Worm (Caenorhabditis elegans) whole organism, young adult: ENCODE results near the gene H41C03.2.

ENCODE experiments used
- B0019.2 ChIP-seq: fragments of 200-800 bp; sonication (Bioruptor generic); conservative IDR thresholded peaks from 2 replicates; pipeline ENCODE4 v1.3.6; 2022; ENCODE audit warnings: missing genetic modification reagents, missing genetic modification characterization, missing compliant biosample characterization
- C06A6.2 ChIP-seq: fragments of 200-800 bp; sonication (Bioruptor generic); conservative IDR thresholded peaks from 2 replicates; pipeline ENCODE4 v1.3.6; 2022; ENCODE audit warnings: missing genetic modification characterization, missing compliant biosample characterization
- C17E4.6 ChIP-seq: fragments of 200-800 bp; sonication (Bioruptor generic); IDR thresholded peaks from 2 replicates; pipeline ENCODE4 v1.3.6; 2022; ENCODE audit warnings: missing genetic modification reagents, missing genetic modification characterization, missing compliant biosample characterization
- D2030.7 ChIP-seq: fragments of 200-800 bp; sonication (Bioruptor generic); IDR thresholded peaks from 2 replicates; pipeline ENCODE4 v1.3.6; 2022; ENCODE audit warnings: missing genetic modification reagents, missing genetic modification characterization, missing compliant biosample characterization
- F10E7.11 ChIP-seq: sonication (generic microtip); optimal IDR thresholded peaks from 2 replicates; lab custom pipeline; 2017; ENCODE audit warnings: mild to moderate bottlenecking, missing genetic modification characterization, moderate library complexity, missing compliant biosample characterization
- F22D6.2 ChIP-seq: sonication (generic microtip); optimal IDR thresholded peaks from 2 replicates; lab custom pipeline; 2016; ENCODE audit warnings: mild to moderate bottlenecking, missing genetic modification characterization, missing compliant biosample characterization
- F23B12.7 ChIP-seq: sonication (generic microtip); optimal IDR thresholded peaks from 2 replicates; lab custom pipeline; 2017; ENCODE audit warnings: missing genetic modification characterization, mild to moderate bottlenecking, missing compliant biosample characterization, antibody characterized with exemption, moderate library complexity; ENCODE audit not compliant: insufficient read depth
- F49E8.2 ChIP-seq: sonication (generic microtip); optimal IDR thresholded peaks from 3 replicates; lab custom pipeline; 2017; ENCODE audit warnings: missing genetic modification characterization, mild to moderate bottlenecking, missing compliant biosample characterization, antibody characterized with exemption, moderate library complexity; ENCODE audit not compliant: insufficient read depth
- F52B5.7 ChIP-seq: sonication (generic microtip); optimal IDR thresholded peaks from 2 replicates; lab custom pipeline; 2016; ENCODE audit warnings: mild to moderate bottlenecking, missing genetic modification characterization, missing compliant biosample characterization
- T07F8.4 ChIP-seq: sonication (generic microtip); optimal IDR thresholded peaks from 2 replicates; lab custom pipeline; 2016; ENCODE audit warnings: mild to moderate bottlenecking, missing genetic modification characterization, moderate library complexity, missing compliant biosample characterization
- T26A5.8 ChIP-seq: sonication (generic microtip); optimal IDR thresholded peaks from 2 replicates; lab custom pipeline; 2016; ENCODE audit warnings: missing genetic modification characterization, missing compliant biosample characterization
- Y95B8A.8 ChIP-seq: fragments of 200-800 bp; sonication (Bioruptor generic); IDR thresholded peaks from 2 replicates; pipeline ENCODE4 v1.3.6; 2022; ENCODE audit warnings: missing genetic modification reagents, missing genetic modification characterization, missing compliant biosample characterization
- ZK185.1 ChIP-seq: sonication (generic microtip); optimal IDR thresholded peaks from 2 replicates; lab custom pipeline; 2016; ENCODE audit warnings: mild to moderate bottlenecking, missing genetic modification characterization, missing compliant biosample characterization; ENCODE audit not compliant: poor library complexity, severe bottlenecking
- akir-1 ChIP-seq: fragments of 200-800 bp; sonication (Bioruptor generic); optimal IDR thresholded peaks from 2 replicates; lab custom pipeline; 2018; ENCODE audit warnings: mild to moderate bottlenecking, missing genetic modification characterization, moderate library complexity, missing compliant biosample characterization
- atf-7 ChIP-seq: sonication (generic microtip); optimal IDR thresholded peaks from 2 replicates; lab custom pipeline; 2017; ENCODE audit warnings: mild to moderate bottlenecking, missing genetic modification characterization, missing compliant biosample characterization
- attf-5 ChIP-seq: fragments of 200-800 bp; sonication (Bioruptor generic); optimal IDR thresholded peaks from 2 replicates; lab custom pipeline; 2018; ENCODE audit warnings: mild to moderate bottlenecking, missing genetic modification characterization, missing compliant biosample characterization
- attf-6 ChIP-seq: fragments of 200-800 bp; sonication (Bioruptor generic); IDR thresholded peaks from 2 replicates; pipeline ENCODE4 v1.3.6; 2022; ENCODE audit warnings: missing genetic modification reagents, missing genetic modification characterization, missing compliant biosample characterization
- bed-1 ChIP-seq: fragments of 200-800 bp; sonication (Bioruptor generic); IDR thresholded peaks from 2 replicates; pipeline ENCODE4 v1.3.6; 2022; ENCODE audit warnings: missing genetic modification reagents, missing genetic modification characterization, missing compliant biosample characterization
- cebp-1 ChIP-seq, 2 experiments: fragments of 200-800 bp in 1 of 2; sonication (Bioruptor generic) in 1 of 2; sonication (generic microtip) in 1 of 2; IDR thresholded peaks in 1 of 2; optimal IDR thresholded peaks in 1 of 2; 2 replicates each; pipeline versions ENCODE4 v1.3.6 to Lab custom; 2017 to 2022; ENCODE audit warnings: missing compliant biosample characterization in 2 of 2, missing genetic modification characterization in 2 of 2, mild to moderate bottlenecking in 1 of 2, missing genetic modification reagents in 1 of 2, moderate library complexity in 1 of 2
- cebp-2 ChIP-seq: fragments of 200-800 bp; sonication (Bioruptor generic); IDR thresholded peaks from 2 replicates; pipeline ENCODE4 v1.3.6; 2022; ENCODE audit warnings: missing genetic modification characterization, missing compliant biosample characterization
- ceh-100 ChIP-seq: fragments of 200-800 bp; sonication (Bioruptor generic); IDR thresholded peaks from 2 replicates; pipeline ENCODE4 v1.3.6; 2022; ENCODE audit warnings: missing genetic modification reagents, missing genetic modification characterization, missing compliant biosample characterization
- ceh-58 ChIP-seq: fragments of 200-800 bp; sonication (Bioruptor generic); IDR thresholded peaks from 2 replicates; pipeline ENCODE4 v1.3.6; 2022; ENCODE audit warnings: missing genetic modification characterization, missing compliant biosample characterization
- ceh-79 ChIP-seq: sonication (generic microtip); optimal IDR thresholded peaks from 2 replicates; lab custom pipeline; 2017; ENCODE audit warnings: mild to moderate bottlenecking, missing genetic modification characterization, missing compliant biosample characterization
- dox-1 ChIP-seq: fragments of 200-800 bp; sonication (Bioruptor generic); IDR thresholded peaks from 2 replicates; pipeline ENCODE4 v1.3.6; 2022; ENCODE audit warnings: missing genetic modification reagents, missing genetic modification characterization, missing compliant biosample characterization
- dpff-1 ChIP-seq: sonication (generic microtip); optimal IDR thresholded peaks from 2 replicates; lab custom pipeline; 2017; ENCODE audit warnings: mild to moderate bottlenecking, missing genetic modification characterization, missing compliant biosample characterization
- ekl-4 ChIP-seq: fragments of 200-800 bp; sonication (Bioruptor generic); IDR thresholded peaks from 2 replicates; pipeline ENCODE4 v1.3.6; 2022; ENCODE audit warnings: missing genetic modification reagents, missing genetic modification characterization, missing compliant biosample characterization
- hlh-26 ChIP-seq: fragments of 200-800 bp; sonication (Bioruptor generic); conservative IDR thresholded peaks from 2 replicates; pipeline ENCODE4 v1.3.6; 2022; ENCODE audit warnings: missing genetic modification reagents, missing genetic modification characterization, missing compliant biosample characterization
- lag-1 ChIP-seq: fragments of 200-800 bp; sonication (Bioruptor generic); IDR thresholded peaks from 2 replicates; pipeline ENCODE4 v1.3.6; 2022; ENCODE audit warnings: missing genetic modification reagents, missing genetic modification characterization, missing compliant biosample characterization
- let-526 ChIP-seq: fragments of 200-800 bp; sonication (Bioruptor generic); IDR thresholded peaks from 2 replicates; pipeline ENCODE4 v1.3.6; 2022; ENCODE audit warnings: missing genetic modification reagents, missing genetic modification characterization, missing compliant biosample characterization
- let-607 ChIP-seq, 2 experiments: fragments of 200-800 bp in 1 of 2; sonication (Bioruptor generic) in 1 of 2; sonication (generic microtip) in 1 of 2; optimal IDR thresholded peaks; 2 replicates each; lab custom pipeline; 2016 to 2018; ENCODE audit warnings: mild to moderate bottlenecking in 2 of 2, missing compliant biosample characterization in 2 of 2, missing genetic modification characterization in 2 of 2, moderate library complexity in 2 of 2, missing genotype in 1 of 2
- lin-54 ChIP-seq: fragments of 200-800 bp; sonication (Bioruptor generic); optimal IDR thresholded peaks from 2 replicates; lab custom pipeline; 2018; ENCODE audit warnings: mild to moderate bottlenecking, missing genetic modification characterization, missing compliant biosample characterization
- lir-1 ChIP-seq: fragments of 200-800 bp; sonication (Bioruptor generic); conservative IDR thresholded peaks from 2 replicates; pipeline ENCODE4 v1.3.6; 2022; ENCODE audit warnings: missing genetic modification reagents, missing genetic modification characterization, missing compliant biosample characterization
- lsl-1 ChIP-seq: fragments of 200-800 bp; sonication (Bioruptor generic); optimal IDR thresholded peaks from 2 replicates; lab custom pipeline; 2018; ENCODE audit warnings: mild to moderate bottlenecking, missing genetic modification characterization, moderate library complexity, missing compliant biosample characterization
- mes-4 ChIP-seq: sonication (generic microtip); optimal IDR thresholded peaks from 2 replicates; lab custom pipeline; 2016; ENCODE audit warnings: missing genotype, missing genetic modification characterization, missing compliant biosample characterization
- nfya-1 ChIP-seq: sonication (generic microtip); optimal IDR thresholded peaks from 2 replicates; lab custom pipeline; 2017; ENCODE audit warnings: antibody characterized with exemption, missing compliant biosample characterization, missing genetic modification characterization, borderline replicate concordance; ENCODE audit not compliant: insufficient read depth
- nhr-120 ChIP-seq: fragments of 200-800 bp; sonication (Bioruptor generic); IDR thresholded peaks from 2 replicates; pipeline ENCODE4 v1.3.6; 2022; ENCODE audit warnings: missing genetic modification characterization, missing compliant biosample characterization
- nhr-27 ChIP-seq: fragments of 200-800 bp; sonication (Bioruptor generic); optimal IDR thresholded peaks from 2 replicates; lab custom pipeline; 2018; ENCODE audit warnings: mild to moderate bottlenecking, missing genetic modification characterization, moderate library complexity, missing compliant biosample characterization
- nhr-90 ChIP-seq: sonication (generic microtip); optimal IDR thresholded peaks from 2 replicates; lab custom pipeline; 2016; ENCODE audit warnings: missing genotype, mild to moderate bottlenecking, missing genetic modification characterization, missing compliant biosample characterization
- rec-8 ChIP-seq, 2 experiments: sonication (generic microtip); optimal IDR thresholded peaks; 2 replicates each; lab custom pipeline; 2016; ENCODE audit warnings: mild to moderate bottlenecking in 2 of 2, missing genetic modification characterization in 2 of 2, missing genetic modification reagents in 2 of 2, missing genotype in 2 of 2, missing biosample characterization in 1 of 2, missing compliant biosample characterization in 1 of 2, moderate library complexity in 1 of 2
- rpc-1 ChIP-seq, 2 experiments: fragments of 150-350 bp in 1 of 2; sonication (generic microtip) in 1 of 2; optimal IDR thresholded peaks; 2 replicates each; lab custom pipeline; 2014 to 2018; ENCODE audit warnings: missing biosample characterization in 1 of 2, missing genetic modification characterization in 1 of 2, missing genetic modification reagents in 1 of 2, missing genotype in 1 of 2
- snpc-4 ChIP-seq, 5 experiments: fragments of 150-350 bp in 1 of 5; sonication (generic microtip) in 4 of 5; optimal IDR thresholded peaks; 2 replicates each; lab custom pipeline; 2014 to 2018; ENCODE audit warnings: missing genetic modification characterization in 5 of 5, missing biosample characterization in 3 of 5, antibody characterized with exemption in 2 of 5, mild to moderate bottlenecking in 2 of 5, missing compliant biosample characterization in 2 of 5, missing genotype in 2 of 5, moderate library complexity in 2 of 5, missing genetic modification reagents in 1 of 5
- xnd-1 ChIP-seq: sonication (generic microtip); optimal IDR thresholded peaks from 2 replicates; lab custom pipeline; 2016; ENCODE audit warnings: missing genotype, missing genetic modification reagents, missing genetic modification characterization, missing compliant biosample characterization
- zim-3 ChIP-seq: sonication (generic microtip); optimal IDR thresholded peaks from 2 replicates; lab custom pipeline; 2017; ENCODE audit warnings: mild to moderate bottlenecking, missing genetic modification characterization, moderate library complexity, missing compliant biosample characterization
- ztf-18 ChIP-seq: sonication (generic microtip); optimal IDR thresholded peaks from 2 replicates; lab custom pipeline; 2016; ENCODE audit warnings: missing genotype, mild to moderate bottlenecking, missing genetic modification characterization, missing compliant biosample characterization
- ztf-3 ChIP-seq: fragments of 200-800 bp; sonication (Bioruptor generic); optimal IDR thresholded peaks from 2 replicates; lab custom pipeline; 2018; ENCODE audit warnings: mild to moderate bottlenecking, missing genetic modification characterization, missing compliant biosample characterization
- ztf-6 ChIP-seq: fragments of 200-800 bp; sonication (Bioruptor generic); IDR thresholded peaks from 2 replicates; pipeline ENCODE4 v1.3.6; 2022; ENCODE audit warnings: missing genetic modification reagents, missing genetic modification characterization, missing compliant biosample characterization

H41C03.2 gene

ce11 chrII:5873564-5874070 lies 21.7 kb upstream of the H41C03.2 start, which contains the start of gene tex-2 (continued):
- TF ChIP-seq rpc-1 (optimal IDR thresholded peaks at IDR 0.05; lab: Kevin White, UChicago) (no peak), rpc-1 (tag; optimal IDR thresholded peaks at IDR 0.05; lab: Kevin White, UChicago) (no peak), F52B5.7 (tag; lab: Kevin White, UChicago) (no peak), T26A5.8 (tag; lab: Kevin White, UChicago) (no peak), ceh-79 (no peak), zim-3 (tag; lab: Kevin White, UChicago) (no peak), cebp-1 (GFP tag; IDR thresholded peaks at IDR 0.05; lab: Robert Waterston, UW) (no peak), cebp-1 (tag; optimal IDR thresholded peaks at IDR 0.05; lab: Kevin White, UChicago) (no peak), ztf-18 (no peak), lir-1 (no peak), ceh-58 (GFP tag; lab: Robert Waterston, UW) (no peak), mes-4 (tag; lab: Kevin White, UChicago) (no peak), dpff-1 (tag; lab: Kevin White, UChicago) (no peak), C17E4.6 (GFP tag; lab: Robert Waterston, UW) (no peak), ceh-100 (GFP tag; lab: Robert Waterston, UW) (peak; percentile 94), cebp-2 (no peak), atf-7 (tag; lab: Kevin White, UChicago) (no peak), C06A6.2 (GFP tag; lab: Robert Waterston, UW) (no peak), nfya-1 (tag; lab: Kevin White, UChicago) (no peak), B0019.2 (GFP tag; lab: Robert Waterston, UW) (no peak), let-607 (tag; optimal IDR thresholded peaks at IDR 0.05; lab: Kevin White, UChicago) (peak in 1 of 2 experiments; percentile 12), lag-1 (GFP tag; lab: Robert Waterston, UW) (no peak), let-526 (GFP tag; lab: Robert Waterston, UW) (no peak), D2030.7 (GFP tag; lab: Robert Waterston, UW) (peak; percentile 39; the same call in 1 of the 2 replicates), ztf-6 (GFP tag; lab: Robert Waterston, UW) (no peak), ZK185.1 (tag; lab: Kevin White, UChicago) (no peak), attf-6 (GFP tag; lab: Robert Waterston, UW) (no peak), nhr-90 (tag; lab: Kevin White, UChicago) (no peak), rec-8 (tag; optimal IDR thresholded peaks at IDR 0.05; lab: Kevin White, UChicago) (no peak), ztf-3 (GFP tag; lab: Kevin White, UChicago) (no peak), F49E8.2 (tag; lab: Kevin White, UChicago) (no peak), lsl-1 (GFP tag; lab: Kevin White, UChicago) (peak; percentile 15), nhr-27 (tag; lab: Kevin White, UChicago) (no peak), akir-1 (GFP tag; lab: Kevin White, UChicago) (no peak), F10E7.11 (tag; lab: Kevin White, UChicago) (no peak), snpc-4 (GFP tag; optimal IDR thresholded peaks at IDR 0.05; lab: Kevin White, UChicago) (no peak), snpc-4 (tag; optimal IDR thresholded peaks at IDR 0.05; lab: Kevin White, UChicago) (peak in 1 of 4 experiments; percentile 51), lin-54 (GFP tag; lab: Kevin White, UChicago) (peak; percentile 20), ekl-4 (GFP tag; lab: Robert Waterston, UW) (no peak), xnd-1 (tag; lab: Kevin White, UChicago) (no peak), Y95B8A.8 (GFP tag; lab: Robert Waterston, UW) (no peak), T07F8.4 (tag; lab: Kevin White, UChicago) (no peak), bed-1 (no peak), F22D6.2 (tag; lab: Kevin White, UChicago) (no peak), attf-5 (GFP tag; lab: Kevin White, UChicago) (no peak), nhr-120 (GFP tag; lab: Robert Waterston, UW) (no peak), hlh-26 (no peak), F23B12.7 (tag; lab: Kevin White, UChicago) (peak; percentile 48), dox-1 (GFP tag; lab: Robert Waterston, UW) (peak; percentile 70)
